Worm (Caenorhabditis elegans) whole organism, late embryonic: ENCODE data around the gene F48F5.6.

Experiments used
- F13H6.1 ChIP-seq: sonication (generic microtip); optimal IDR thresholded peaks from 2 replicates; lab custom pipeline; 2016; ENCODE audit warnings: missing genetic modification characterization, missing compliant biosample characterization
- T23F11.4 ChIP-seq: fragments of 200-800 bp; sonication (Bioruptor generic); optimal IDR thresholded peaks from 2 replicates; lab custom pipeline; 2018; ENCODE audit warnings: mild to moderate bottlenecking, missing genetic modification characterization, missing compliant biosample characterization
- ahr-1 ChIP-seq: sonication (generic microtip); optimal IDR thresholded peaks from 2 replicates; lab custom pipeline; 2016; ENCODE audit warnings: missing genetic modification characterization, missing compliant biosample characterization
- ama-1 ChIP-seq: fragments of 150-350 bp; optimal IDR thresholded peaks from 2 replicates; lab custom pipeline; 2014
- ceh-14 ChIP-seq: sonication (generic microtip); optimal IDR thresholded peaks from 2 replicates; lab custom pipeline; 2016; ENCODE audit warnings: missing genotype, missing genetic modification characterization, missing compliant biosample characterization
- ceh-19 ChIP-seq: fragments of 200-800 bp; sonication (Bioruptor generic); optimal IDR thresholded peaks from 2 replicates; lab custom pipeline; 2018; ENCODE audit warnings: mild to moderate bottlenecking, missing genetic modification characterization, missing compliant biosample characterization
- ceh-22 ChIP-seq: sonication (generic microtip); optimal IDR thresholded peaks from 2 replicates; lab custom pipeline; 2017; ENCODE audit warnings: missing biosample characterization, missing genetic modification characterization
- ceh-24 ChIP-seq: sonication (generic microtip); optimal IDR thresholded peaks from 2 replicates; lab custom pipeline; 2016; ENCODE audit warnings: mild to moderate bottlenecking, missing genetic modification characterization, missing compliant biosample characterization
- ceh-34 ChIP-seq: sonication (generic microtip); optimal IDR thresholded peaks from 2 replicates; lab custom pipeline; 2016; ENCODE audit warnings: mild to moderate bottlenecking, missing genetic modification characterization, missing compliant biosample characterization
- ceh-45 ChIP-seq: fragments of 200-800 bp; sonication (Bioruptor generic); IDR thresholded peaks from 2 replicates; pipeline ENCODE4 v1.3.6; 2022; ENCODE audit warnings: missing genetic modification reagents, missing genetic modification characterization, missing compliant biosample characterization
- ceh-48 ChIP-seq: sonication (generic microtip); optimal IDR thresholded peaks from 2 replicates; lab custom pipeline; 2016; ENCODE audit warnings: missing genetic modification characterization, inconsistent platforms, missing compliant biosample characterization
- dve-1 ChIP-seq: sonication (generic microtip); optimal IDR thresholded peaks from 2 replicates; lab custom pipeline; 2017; ENCODE audit warnings: antibody characterized with exemption, mild to moderate bottlenecking, missing genetic modification characterization, missing compliant biosample characterization
- elt-2 ChIP-seq: sonication (generic microtip); optimal IDR thresholded peaks from 2 replicates; lab custom pipeline; 2016; ENCODE audit warnings: missing genetic modification reagents, missing genetic modification characterization, missing compliant biosample characterization
- elt-4 ChIP-seq: sonication (generic microtip); optimal IDR thresholded peaks from 2 replicates; lab custom pipeline; 2016; ENCODE audit warnings: missing genetic modification characterization, missing compliant biosample characterization
- eyg-1 ChIP-seq: sonication (generic microtip); optimal IDR thresholded peaks from 2 replicates; lab custom pipeline; 2016; ENCODE audit warnings: missing genotype, missing genetic modification characterization, missing compliant biosample characterization
- fkh-10 ChIP-seq: fragments of 150-350 bp; optimal IDR thresholded peaks from 2 replicates; lab custom pipeline; 2014; ENCODE audit warnings: missing biosample characterization, missing genetic modification reagents, missing genetic modification characterization
- gmeb-2 ChIP-seq: sonication (generic microtip); optimal IDR thresholded peaks from 2 replicates; lab custom pipeline; 2016; ENCODE audit warnings: missing genetic modification characterization, inconsistent platforms, missing compliant biosample characterization
- hlh-15 ChIP-seq: sonication (generic microtip); optimal IDR thresholded peaks from 2 replicates; lab custom pipeline; 2016; ENCODE audit warnings: missing genetic modification characterization, missing compliant biosample characterization
- hlh-30 ChIP-seq: sonication (generic microtip); optimal IDR thresholded peaks from 2 replicates; lab custom pipeline; 2017; ENCODE audit warnings: antibody characterized with exemption, missing genetic modification characterization, missing compliant biosample characterization; ENCODE audit not compliant: insufficient read depth
- hlh-6 ChIP-seq: sonication (generic microtip); optimal IDR thresholded peaks from 2 replicates; lab custom pipeline; 2016; ENCODE audit warnings: missing genotype, missing genetic modification characterization, missing compliant biosample characterization
- lim-6 ChIP-seq: sonication (generic microtip); optimal IDR thresholded peaks from 2 replicates; lab custom pipeline; 2016; ENCODE audit warnings: missing genetic modification characterization, missing compliant biosample characterization
- mec-3 ChIP-seq: sonication (generic microtip); optimal IDR thresholded peaks from 2 replicates; lab custom pipeline; 2016; ENCODE audit warnings: borderline replicate concordance, missing genetic modification characterization, missing compliant biosample characterization
- nfya-1 ChIP-seq: sonication (generic microtip); optimal IDR thresholded peaks from 2 replicates; lab custom pipeline; 2017; ENCODE audit warnings: missing genetic modification characterization, mild to moderate bottlenecking, missing compliant biosample characterization, antibody characterized with exemption, moderate library complexity
- nhr-11 ChIP-seq: fragments of 150-350 bp; optimal IDR thresholded peaks from 2 replicates; lab custom pipeline; 2014; ENCODE audit warnings: missing biosample characterization, missing genetic modification characterization
- npax-4 ChIP-seq: sonication (generic microtip); optimal IDR thresholded peaks from 2 replicates; lab custom pipeline; 2016; ENCODE audit warnings: missing genetic modification characterization, missing compliant biosample characterization
- odd-2 ChIP-seq: sonication (generic microtip); optimal IDR thresholded peaks from 2 replicates; lab custom pipeline; 2017; ENCODE audit warnings: antibody characterized with exemption, mild to moderate bottlenecking, missing genetic modification characterization, missing compliant biosample characterization
- pag-3 ChIP-seq: sonication (generic microtip); optimal IDR thresholded peaks from 2 replicates; lab custom pipeline; 2016; ENCODE audit warnings: missing compliant biosample characterization, missing genetic modification characterization, borderline replicate concordance
- pat-9 ChIP-seq: fragments of 200-800 bp; sonication (Bioruptor generic); optimal IDR thresholded peaks from 2 replicates; lab custom pipeline; 2018; ENCODE audit warnings: mild to moderate bottlenecking, missing genetic modification characterization, moderate library complexity, missing compliant biosample characterization
- pqm-1 ChIP-seq: sonication (generic microtip); optimal IDR thresholded peaks from 2 replicates; lab custom pipeline; 2016; ENCODE audit warnings: missing genetic modification characterization, missing compliant biosample characterization
- sdc-2 ChIP-seq: sonication (generic microtip); optimal IDR thresholded peaks from 2 replicates; lab custom pipeline; 2016; ENCODE audit warnings: missing genotype, missing genetic modification characterization, missing compliant biosample characterization
- sox-2 ChIP-seq: fragments of 200-800 bp; sonication (Bioruptor generic); IDR thresholded peaks from 2 replicates; pipeline ENCODE4 v1.3.6; 2022; ENCODE audit warnings: missing genetic modification reagents, missing genetic modification characterization, missing compliant biosample characterization
- sox-4 ChIP-seq: sonication (generic microtip); optimal IDR thresholded peaks from 2 replicates; lab custom pipeline; 2017; ENCODE audit warnings: mild to moderate bottlenecking, missing genetic modification characterization, inconsistent platforms, missing compliant biosample characterization
- syd-9 ChIP-seq: sonication (generic microtip); optimal IDR thresholded peaks from 2 replicates; lab custom pipeline; 2016; ENCODE audit warnings: mild to moderate bottlenecking, missing genetic modification characterization, moderate library complexity, missing compliant biosample characterization
- tbx-2 ChIP-seq: sonication (generic microtip); optimal IDR thresholded peaks from 2 replicates; lab custom pipeline; 2016; ENCODE audit warnings: missing genetic modification characterization, missing compliant biosample characterization
- ttx-3 ChIP-seq: sonication (generic microtip); optimal IDR thresholded peaks from 2 replicates; lab custom pipeline; 2016; ENCODE audit warnings: missing genetic modification reagents, missing genetic modification characterization, missing compliant biosample characterization
- unc-3 ChIP-seq, 2 experiments: fragments of 200-800 bp in 1 of 2; sonication (Bioruptor generic) in 1 of 2; sonication (generic microtip) in 1 of 2; conservative IDR thresholded peaks in 1 of 2; optimal IDR thresholded peaks in 1 of 2; 2 replicates each; pipeline versions ENCODE4 v1.3.6 to Lab custom; 2016 to 2022; ENCODE audit warnings: missing compliant biosample characterization in 2 of 2, missing genetic modification characterization in 2 of 2, missing genetic modification reagents in 1 of 2
- unc-42 ChIP-seq: sonication (generic microtip); optimal IDR thresholded peaks from 2 replicates; lab custom pipeline; 2016; ENCODE audit warnings: missing genotype, missing genetic modification characterization, missing compliant biosample characterization
- unc-55 ChIP-seq: sonication (generic microtip); optimal IDR thresholded peaks from 2 replicates; lab custom pipeline; 2017; ENCODE audit warnings: missing biosample characterization, missing genetic modification reagents, missing genetic modification characterization
- unc-86 ChIP-seq: sonication (generic microtip); optimal IDR thresholded peaks from 2 replicates; lab custom pipeline; 2016; ENCODE audit warnings: missing genetic modification characterization, missing compliant biosample characterization

Gene F48F5.6

ce11 chrV:20424229-20425182, 28.5 kb downstream of the F48F5.6 start (continued):
- TF ChIP-seq ceh-34 (tag; lab: Kevin White, UChicago) = peak; percentile 52
- peak; percentile 47 for TF ChIP-seq lim-6 (tag; lab: Kevin White, UChicago)
- TF ChIP-seq hlh-30 (tag; lab: Kevin White, UChicago) = peak; percentile 69
- TF ChIP-seq T23F11.4 (GFP tag; lab: Kevin White, UChicago) = no peak
- no peak for TF ChIP-seq odd-2 (tag; lab: Kevin White, UChicago)
- TF ChIP-seq F13H6.1 = no peak
- TF ChIP-seq nfya-1 (tag; lab: Kevin White, UChicago) = peak; percentile 60
- TF ChIP-seq pqm-1 (tag; lab: Kevin White, UChicago) = no peak
- no peak for TF ChIP-seq dve-1 (tag; lab: Kevin White, UChicago)
- peak; percentile 27 for TF ChIP-seq unc-55 (GFP tag; lab: Kevin White, UChicago)
- no peak for TF ChIP-seq ceh-22 (tag; lab: Kevin White, UChicago)
- TF ChIP-seq ahr-1 (tag; lab: Kevin White, UChicago) = no peak
- TF ChIP-seq ceh-48 = no peak
- no peak for TF ChIP-seq unc-3 (GFP tag; conservative IDR thresholded peaks at IDR 0.05; lab: Robert Waterston, UW)
- TF ChIP-seq unc-3 (tag; optimal IDR thresholded peaks at IDR 0.05; lab: Kevin White, UChicago) = no peak
- TF ChIP-seq mec-3 (tag; lab: Kevin White, UChicago) = peak; percentile 67
- TF ChIP-seq nhr-11 (tag; lab: Kevin White, UChicago) = no peak
- no peak for TF ChIP-seq elt-2 (tag; lab: Kevin White, UChicago)
- no peak for TF ChIP-seq pat-9 (tag; lab: Kevin White, UChicago)
- TF ChIP-seq sox-2 (GFP tag; lab: Robert Waterston, UW) = peak; percentile 39
- no peak for TF ChIP-seq ama-1 (lab: Kevin White, UChicago)
- no peak for TF ChIP-seq pag-3 (tag; lab: Kevin White, UChicago)
- TF ChIP-seq unc-42 = peak; percentile 87
- no peak for TF ChIP-seq npax-4
- TF ChIP-seq hlh-6 (tag; lab: Kevin White, UChicago) = no peak
- peak; percentile 63 for TF ChIP-seq tbx-2 (tag; lab: Kevin White, UChicago)
- TF ChIP-seq unc-86 (tag; lab: Kevin White, UChicago) = no peak
- no peak for TF ChIP-seq ttx-3 (tag; lab: Kevin White, UChicago)
- no peak for TF ChIP-seq ceh-45
- no peak for TF ChIP-seq fkh-10
- no peak for TF ChIP-seq syd-9 (tag; lab: Kevin White, UChicago)
- TF ChIP-seq gmeb-2 = peak; percentile 31
- no peak for TF ChIP-seq sox-4
- TF ChIP-seq ceh-24 (tag; lab: Kevin White, UChicago) = no peak

ce11 chrV:20423428-20423827, 29.6 kb downstream of the F48F5.6 start:
- TF ChIP-seq elt-2 (tag; lab: Kevin White, UChicago) (peak; percentile 9), dve-1 (tag; lab: Kevin White, UChicago) (no peak)

- TF ChIP-seq hlh-30 (tag; lab: Kevin White, UChicago) = no peak
- no peak for TF ChIP-seq ceh-19
- TF ChIP-seq lim-6 (tag; lab: Kevin White, UChicago) = no peak
- no peak for TF ChIP-seq hlh-15 (tag; lab: Kevin White, UChicago)
- no peak for TF ChIP-seq ceh-14 (tag; lab: Kevin White, UChicago)
- TF ChIP-seq ama-1 (lab: Kevin White, UChicago) = no peak
- no peak for TF ChIP-seq eyg-1 (tag; lab: Kevin White, UChicago)
- TF ChIP-seq sdc-2 (tag; lab: Kevin White, UChicago) = no peak
- no peak for TF ChIP-seq ceh-22 (tag; lab: Kevin White, UChicago)
- no peak for TF ChIP-seq elt-4 (tag; lab: Kevin White, UChicago)
Measured at ce11 chrV:20422738-20423137, 30.2 kb downstream of the F48F5.6 start.
